Worm (Caenorhabditis elegans) whole organism, L3 larva: ENCODE results near the gene twf-2.

ENCODE experiments used
- R02D3.7 ChIP-seq: fragments of 150-350 bp; optimal IDR thresholded peaks from 2 replicates; lab custom pipeline; 2014; ENCODE audit warnings: missing biosample characterization, missing genetic modification characterization
- ama-1 ChIP-seq: fragments of 150-350 bp; optimal IDR thresholded peaks from 2 replicates; lab custom pipeline; 2018
- lsy-12 ChIP-seq: sonication (generic microtip); optimal IDR thresholded peaks from 2 replicates; lab custom pipeline; 2016; ENCODE audit warnings: mild to moderate bottlenecking, missing genetic modification characterization, missing compliant biosample characterization
- nhr-25 ChIP-seq: sonication (generic microtip); optimal IDR thresholded peaks from 2 replicates; lab custom pipeline; 2017; ENCODE audit warnings: missing biosample characterization, missing genetic modification characterization
- pqm-1 ChIP-seq: fragments of 150-350 bp; optimal IDR thresholded peaks from 2 replicates; lab custom pipeline; 2017; ENCODE audit warnings: missing biosample characterization, missing genetic modification characterization, inconsistent platforms
- skn-1 ChIP-seq: fragments of 150-350 bp; optimal IDR thresholded peaks from 2 replicates; lab custom pipeline; 2014; ENCODE audit warnings: missing biosample characterization, missing genetic modification characterization
- unc-62 ChIP-seq: fragments of 150-350 bp; sonication (generic microtip); optimal IDR thresholded peaks from 4 replicates; lab custom pipeline; 2014; ENCODE audit warnings: missing biosample characterization, missing genetic modification reagents, missing genetic modification characterization

DNA sequence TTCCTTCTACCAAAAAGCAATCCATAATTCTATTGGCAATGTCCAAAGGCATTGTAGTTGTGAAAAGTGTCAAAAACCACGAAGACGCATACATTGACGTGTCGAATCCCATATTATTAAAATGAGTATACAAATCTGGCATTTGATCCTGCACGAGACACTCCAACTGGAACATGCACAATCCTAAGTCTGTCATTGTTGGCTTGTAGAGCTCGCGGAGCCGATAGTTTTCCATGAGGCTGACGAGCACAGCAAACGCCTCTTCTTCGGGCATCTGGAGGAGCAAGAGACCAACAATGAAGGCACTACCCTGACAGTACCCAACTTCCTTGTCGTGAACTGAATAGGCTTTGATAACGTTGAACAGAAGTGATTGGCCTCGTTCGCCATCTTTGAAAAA, 39.4 kb upstream of the twf-2 start:
- TF ChIP-seq nhr-25 = no peak
- no peak for TF ChIP-seq unc-62 (GFP tag; lab: Kevin White, UChicago)
- no peak for TF ChIP-seq pqm-1 (tag; lab: Kevin White, UChicago)
- no peak for TF ChIP-seq skn-1
- no peak for TF ChIP-seq lsy-12 (tag; lab: Kevin White, UChicago)
- TF ChIP-seq R02D3.7 (tag; lab: Kevin White, UChicago) = no peak
- TF ChIP-seq ama-1 (lab: Kevin White, UChicago) = no peak
